Worm (Caenorhabditis elegans) whole organism, young adult: ENCODE results near the gene nhr-192.
"Not testable (repeated sequence)": the region's sequence is repeated elsewhere in the genome, so short reads cannot be mapped to it uniquely, and the experiment has no call there.

Experiments
- C06A6.2 ChIP-seq: fragments of 200-800 bp; sonication (Bioruptor generic); conservative IDR thresholded peaks from 2 replicates; pipeline ENCODE4 v1.3.6; 2022; ENCODE audit warnings: missing genetic modification characterization, missing compliant biosample characterization
- C17E4.6 ChIP-seq: fragments of 200-800 bp; sonication (Bioruptor generic); IDR thresholded peaks from 2 replicates; pipeline ENCODE4 v1.3.6; 2022; ENCODE audit warnings: missing genetic modification reagents, missing genetic modification characterization, missing compliant biosample characterization
- D2030.7 ChIP-seq: fragments of 200-800 bp; sonication (Bioruptor generic); IDR thresholded peaks from 2 replicates; pipeline ENCODE4 v1.3.6; 2022; ENCODE audit warnings: missing genetic modification reagents, missing genetic modification characterization, missing compliant biosample characterization
- F33H1.4 ChIP-seq: fragments of 200-800 bp; sonication (Bioruptor generic); IDR thresholded peaks from 2 replicates; pipeline ENCODE4 v1.3.6; 2022; ENCODE audit warnings: missing genetic modification reagents, missing genetic modification characterization, missing compliant biosample characterization
- F37B4.10 ChIP-seq: fragments of 200-800 bp; sonication (Bioruptor generic); IDR thresholded peaks from 2 replicates; pipeline ENCODE4 v1.3.6; 2022; ENCODE audit warnings: missing genetic modification characterization, missing compliant biosample characterization
- K11D2.4 ChIP-seq: fragments of 200-800 bp; sonication (Bioruptor generic); IDR thresholded peaks from 2 replicates; pipeline ENCODE4 v1.3.6; 2022; ENCODE audit warnings: missing genetic modification reagents, missing genetic modification characterization, missing compliant biosample characterization
- K12H6.12 ChIP-seq: fragments of 200-800 bp; sonication (Bioruptor generic); optimal IDR thresholded peaks from 2 replicates; lab custom pipeline; 2018; ENCODE audit warnings: mild to moderate bottlenecking, missing genetic modification characterization, missing compliant biosample characterization
- Y53G8AR.9 ChIP-seq: fragments of 200-800 bp; sonication (Bioruptor generic); conservative IDR thresholded peaks from 2 replicates; pipeline ENCODE4 v1.3.6; 2022; ENCODE audit warnings: missing genetic modification reagents, missing genetic modification characterization, missing compliant biosample characterization
- Y95B8A.8 ChIP-seq: fragments of 200-800 bp; sonication (Bioruptor generic); IDR thresholded peaks from 2 replicates; pipeline ENCODE4 v1.3.6; 2022; ENCODE audit warnings: missing genetic modification reagents, missing genetic modification characterization, missing compliant biosample characterization
- akir-1 ChIP-seq: fragments of 200-800 bp; sonication (Bioruptor generic); optimal IDR thresholded peaks from 2 replicates; lab custom pipeline; 2018; ENCODE audit warnings: mild to moderate bottlenecking, missing genetic modification characterization, moderate library complexity, missing compliant biosample characterization
- atf-7 ChIP-seq: sonication (generic microtip); optimal IDR thresholded peaks from 2 replicates; lab custom pipeline; 2017; ENCODE audit warnings: mild to moderate bottlenecking, missing genetic modification characterization, missing compliant biosample characterization
- attf-6 ChIP-seq: fragments of 200-800 bp; sonication (Bioruptor generic); IDR thresholded peaks from 2 replicates; pipeline ENCODE4 v1.3.6; 2022; ENCODE audit warnings: missing genetic modification reagents, missing genetic modification characterization, missing compliant biosample characterization
- bed-1 ChIP-seq: fragments of 200-800 bp; sonication (Bioruptor generic); IDR thresholded peaks from 2 replicates; pipeline ENCODE4 v1.3.6; 2022; ENCODE audit warnings: missing genetic modification reagents, missing genetic modification characterization, missing compliant biosample characterization
- cebp-1 ChIP-seq, 2 experiments: fragments of 200-800 bp in 1 of 2; sonication (Bioruptor generic) in 1 of 2; sonication (generic microtip) in 1 of 2; IDR thresholded peaks in 1 of 2; optimal IDR thresholded peaks in 1 of 2; 2 replicates each; pipeline versions ENCODE4 v1.3.6 to Lab custom; 2017 to 2022; ENCODE audit warnings: missing compliant biosample characterization in 2 of 2, missing genetic modification characterization in 2 of 2, mild to moderate bottlenecking in 1 of 2, missing genetic modification reagents in 1 of 2, moderate library complexity in 1 of 2
- ceh-100 ChIP-seq: fragments of 200-800 bp; sonication (Bioruptor generic); IDR thresholded peaks from 2 replicates; pipeline ENCODE4 v1.3.6; 2022; ENCODE audit warnings: missing genetic modification reagents, missing genetic modification characterization, missing compliant biosample characterization
- ceh-91 ChIP-seq: fragments of 200-800 bp; sonication (Bioruptor generic); IDR thresholded peaks from 2 replicates; pipeline ENCODE4 v1.3.6; 2022; ENCODE audit warnings: missing genetic modification reagents, missing genetic modification characterization, missing compliant biosample characterization
- dox-1 ChIP-seq: fragments of 200-800 bp; sonication (Bioruptor generic); IDR thresholded peaks from 2 replicates; pipeline ENCODE4 v1.3.6; 2022; ENCODE audit warnings: missing genetic modification reagents, missing genetic modification characterization, missing compliant biosample characterization
- egl-44 ChIP-seq: fragments of 200-800 bp; sonication (Bioruptor generic); IDR thresholded peaks from 2 replicates; pipeline ENCODE4 v1.3.6; 2022; ENCODE audit warnings: missing genetic modification reagents, missing genetic modification characterization, missing compliant biosample characterization
- egrh-3 ChIP-seq: fragments of 200-800 bp; sonication (Bioruptor generic); IDR thresholded peaks from 2 replicates; pipeline ENCODE4 v1.3.6; 2022; ENCODE audit warnings: missing genetic modification reagents, missing genetic modification characterization, missing compliant biosample characterization
- ekl-4 ChIP-seq: fragments of 200-800 bp; sonication (Bioruptor generic); IDR thresholded peaks from 2 replicates; pipeline ENCODE4 v1.3.6; 2022; ENCODE audit warnings: missing genetic modification reagents, missing genetic modification characterization, missing compliant biosample characterization
- hmg-1.2 ChIP-seq: fragments of 200-800 bp; sonication (Bioruptor generic); IDR thresholded peaks from 2 replicates; pipeline ENCODE4 v1.3.6; 2022; ENCODE audit warnings: missing genetic modification reagents, missing genetic modification characterization, missing compliant biosample characterization
- hsf-1 ChIP-seq: fragments of 200-800 bp; sonication (Bioruptor generic); IDR thresholded peaks from 2 replicates; pipeline ENCODE4 v1.3.6; 2022; ENCODE audit warnings: missing genetic modification reagents, missing genetic modification characterization, missing compliant biosample characterization
- lag-1 ChIP-seq: fragments of 200-800 bp; sonication (Bioruptor generic); IDR thresholded peaks from 2 replicates; pipeline ENCODE4 v1.3.6; 2022; ENCODE audit warnings: missing genetic modification reagents, missing genetic modification characterization, missing compliant biosample characterization
- let-526 ChIP-seq: fragments of 200-800 bp; sonication (Bioruptor generic); IDR thresholded peaks from 2 replicates; pipeline ENCODE4 v1.3.6; 2022; ENCODE audit warnings: missing genetic modification reagents, missing genetic modification characterization, missing compliant biosample characterization
- madf-3 ChIP-seq: fragments of 200-800 bp; sonication (Bioruptor generic); IDR thresholded peaks from 2 replicates; pipeline ENCODE4 v1.3.6; 2022; ENCODE audit warnings: missing genetic modification reagents, missing genetic modification characterization, missing compliant biosample characterization
- madf-6 ChIP-seq: fragments of 200-800 bp; sonication (Bioruptor generic); IDR thresholded peaks from 2 replicates; pipeline ENCODE4 v1.3.6; 2022; ENCODE audit warnings: missing genetic modification reagents, missing genetic modification characterization, missing compliant biosample characterization
- madf-8 ChIP-seq: fragments of 200-800 bp; sonication (Bioruptor generic); conservative IDR thresholded peaks from 2 replicates; pipeline ENCODE4 v1.3.6; 2022; ENCODE audit warnings: missing genetic modification reagents, missing genetic modification characterization, missing compliant biosample characterization
- mcd-1 ChIP-seq: fragments of 200-800 bp; sonication (Bioruptor generic); IDR thresholded peaks from 2 replicates; pipeline ENCODE4 v1.3.6; 2022; ENCODE audit warnings: missing genetic modification reagents, missing genetic modification characterization, missing compliant biosample characterization
- mxl-1 ChIP-seq: sonication (generic microtip); optimal IDR thresholded peaks from 2 replicates; lab custom pipeline; 2016; ENCODE audit warnings: missing genetic modification characterization, missing compliant biosample characterization
- nfyb-1 ChIP-seq: fragments of 200-800 bp; sonication (Bioruptor generic); IDR thresholded peaks from 2 replicates; pipeline ENCODE4 v1.3.6; 2022; ENCODE audit warnings: missing genetic modification reagents, missing genetic modification characterization, missing compliant biosample characterization
- nhr-120 ChIP-seq: fragments of 200-800 bp; sonication (Bioruptor generic); IDR thresholded peaks from 2 replicates; pipeline ENCODE4 v1.3.6; 2022; ENCODE audit warnings: missing genetic modification characterization, missing compliant biosample characterization
- nhr-179 ChIP-seq: sonication (generic microtip); optimal IDR thresholded peaks from 2 replicates; lab custom pipeline; 2016; ENCODE audit warnings: mild to moderate bottlenecking, missing genetic modification characterization, missing compliant biosample characterization
- nhr-90 ChIP-seq: sonication (generic microtip); optimal IDR thresholded peaks from 2 replicates; lab custom pipeline; 2016; ENCODE audit warnings: missing genotype, mild to moderate bottlenecking, missing genetic modification characterization, missing compliant biosample characterization
- pbrm-1 ChIP-seq: fragments of 200-800 bp; sonication (Bioruptor generic); IDR thresholded peaks from 2 replicates; pipeline ENCODE4 v1.3.6; 2022; ENCODE audit warnings: missing genetic modification reagents, missing genetic modification characterization, missing compliant biosample characterization
- rcor-1 ChIP-seq: fragments of 200-800 bp; sonication (Bioruptor generic); IDR thresholded peaks from 2 replicates; pipeline ENCODE4 v1.3.6; 2022; ENCODE audit warnings: missing genetic modification reagents, missing genetic modification characterization, missing compliant biosample characterization
- sdz-38 ChIP-seq: sonication (generic microtip); optimal IDR thresholded peaks from 2 replicates; lab custom pipeline; 2016; ENCODE audit warnings: missing genotype, missing genetic modification characterization, missing compliant biosample characterization
- sptf-2 ChIP-seq: fragments of 200-800 bp; sonication (Bioruptor generic); optimal IDR thresholded peaks from 2 replicates; lab custom pipeline; 2018; ENCODE audit warnings: mild to moderate bottlenecking, missing genetic modification characterization, missing compliant biosample characterization
- xnd-1 ChIP-seq: sonication (generic microtip); optimal IDR thresholded peaks from 2 replicates; lab custom pipeline; 2016; ENCODE audit warnings: missing genotype, missing genetic modification reagents, missing genetic modification characterization, missing compliant biosample characterization
- ztf-26 ChIP-seq: sonication (generic microtip); optimal IDR thresholded peaks from 2 replicates; lab custom pipeline; 2017; ENCODE audit warnings: missing genetic modification characterization, missing compliant biosample characterization
- ztf-28 ChIP-seq: fragments of 200-800 bp; sonication (Bioruptor generic); IDR thresholded peaks from 2 replicates; pipeline ENCODE4 v1.3.6; 2022; ENCODE audit warnings: missing genetic modification reagents, missing genetic modification characterization, missing compliant biosample characterization

nhr-192 gene

ce11 chrV:10054872-10055271, 15.6 kb downstream of the nhr-192 start, which contains the start of gene yif-1 (continued):
- no peak for TF ChIP-seq F37B4.10 (GFP tag; lab: Robert Waterston, UW)
- no peak for TF ChIP-seq hsf-1 (GFP tag; lab: Robert Waterston, UW)

- TF ChIP-seq ztf-26 = no peak
- no peak for TF ChIP-seq nhr-90 (tag; lab: Kevin White, UChicago)
- TF ChIP-seq K12H6.12 = no peak
- no peak for TF ChIP-seq nhr-120 (GFP tag; lab: Robert Waterston, UW)
- no peak for TF ChIP-seq xnd-1
- no peak for TF ChIP-seq nhr-179 (tag; lab: Kevin White, UChicago)
- no peak for TF ChIP-seq sdz-38 (tag; lab: Kevin White, UChicago)
- no peak for TF ChIP-seq lag-1 (GFP tag; lab: Robert Waterston, UW)
- TF ChIP-seq sptf-2 = no peak
- no peak for TF ChIP-seq atf-7 (tag; lab: Kevin White, UChicago)
- TF ChIP-seq akir-1 (GFP tag; lab: Kevin White, UChicago) = no peak
- no peak for TF ChIP-seq mxl-1 (tag; lab: Kevin White, UChicago)
- TF ChIP-seq rcor-1 (GFP tag; lab: Robert Waterston, UW) = no peak
These were observed 18.6 kb downstream of the nhr-192 start, which contains the start of gene str-118 for ce11 chrV:10051855-10052254. TSS of gene str-118 (plus strand) at chrV:10052155.

- TF ChIP-seq ekl-4 (GFP tag; lab: Robert Waterston, UW) (peak; percentile 66; the same call in 1 of the 2 replicates), ztf-28 (GFP tag; lab: Robert Waterston, UW) (0 out of 2 replicates have a peak, but pooled peaks have one; percentile 30), hmg-1.2 (peak; percentile 79), mcd-1 (GFP tag; lab: Robert Waterston, UW) (peak; percentile 75), rcor-1 (GFP tag; lab: Robert Waterston, UW) (peak; percentile 56; the same call in 1 of the 2 replicates), C06A6.2 (GFP tag; lab: Robert Waterston, UW) (peak; percentile 44; the same call in 1 of the 2 replicates), dox-1 (peak; percentile 76; the same call in 1 of the 2 replicates), cebp-1 (GFP tag; IDR thresholded peaks at IDR 0.05; lab: Robert Waterston, UW) (peak; percentile 46; the same call in 1 of the 2 replicates), Y53G8AR.9 (GFP tag; lab: Robert Waterston, UW) (peak; percentile 57; the same call in 1 of the 2 replicates), egrh-3 (GFP tag; lab: Robert Waterston, UW) (peak; percentile 60; the same call in 1 of the 2 replicates), K11D2.4 (GFP tag; lab: Robert Waterston, UW) (peak; percentile 84), pbrm-1 (GFP tag; lab: Robert Waterston, UW) (peak; percentile 57; the same call in 1 of the 2 replicates), bed-1 (0 out of 2 replicates have a peak, but pooled peaks have one; percentile 58), attf-6 (GFP tag; lab: Robert Waterston, UW) (peak; percentile 23; the same call in 1 of the 2 replicates), let-526 (GFP tag; lab: Robert Waterston, UW) (peak; percentile 49; the same call in 1 of the 2 replicates), ceh-100 (GFP tag; lab: Robert Waterston, UW) (peak; percentile 13; the same call in 1 of the 2 replicates), F37B4.10 (GFP tag; lab: Robert Waterston, UW) (0 out of 2 replicates have a peak, but pooled peaks have one; percentile 63), C17E4.6 (GFP tag; lab: Robert Waterston, UW) (peak; percentile 78), egl-44 (GFP tag; lab: Robert Waterston, UW) (peak; percentile 63; the same call in 1 of the 2 replicates), F33H1.4 (GFP tag; lab: Robert Waterston, UW) (peak; percentile 51), madf-6 (GFP tag; lab: Robert Waterston, UW) (peak; percentile 94), madf-8 (GFP tag; lab: Robert Waterston, UW) (peak; percentile 90), D2030.7 (GFP tag; lab: Robert Waterston, UW) (peak; percentile 70), madf-3 (peak; percentile 91), ceh-91 (GFP tag; lab: Robert Waterston, UW) (peak; percentile 43), Y95B8A.8 (peak; percentile 60; the same call in 1 of the 2 replicates), xnd-1 (peak; percentile 57), nfyb-1 (GFP tag; lab: Robert Waterston, UW) (0 out of 2 replicates have a peak, but pooled peaks have one; percentile 59), hsf-1 (GFP tag; lab: Robert Waterston, UW) (peak; percentile 99)
- not testable (repeated sequence) for TF ChIP-seq cebp-1 (tag; optimal IDR thresholded peaks at IDR 0.05; lab: Kevin White, UChicago)
- TF ChIP-seq, all 124 proteins: peak for 29; not testable (repeated sequence) for 95
These were observed 21.1 kb downstream of the nhr-192 start for ce11 chrV:10049192-10049816.
